Worm (Caenorhabditis elegans): ENCODE measurements around the gene cnc-3.
A peak's percentile ranks its signal among the peaks of the same experiment; 100 is the strongest.

The cnc-3 gene

ce11 chrV:1447724-1448123 lies at the start of gene cnc-3:
Gene cnc-3 (plus strand): TSS chrV:1448004.
- TF ChIP-seq nhr-21 (tag; optimal IDR thresholded peaks at IDR 0.05) (peak; percentile 34), ama-1 (optimal IDR thresholded peaks at IDR 0.05) (peak; percentile 50), R02D3.7 (tag; optimal IDR thresholded peaks at IDR 0.05) (no peak), sma-3 (GFP tag; optimal IDR thresholded peaks at IDR 0.05) (peak; percentile 68), egl-27 (tag; optimal IDR thresholded peaks at IDR 0.05) (no peak), nhr-77 (tag; optimal IDR thresholded peaks at IDR 0.05) (no peak)

DNA sequence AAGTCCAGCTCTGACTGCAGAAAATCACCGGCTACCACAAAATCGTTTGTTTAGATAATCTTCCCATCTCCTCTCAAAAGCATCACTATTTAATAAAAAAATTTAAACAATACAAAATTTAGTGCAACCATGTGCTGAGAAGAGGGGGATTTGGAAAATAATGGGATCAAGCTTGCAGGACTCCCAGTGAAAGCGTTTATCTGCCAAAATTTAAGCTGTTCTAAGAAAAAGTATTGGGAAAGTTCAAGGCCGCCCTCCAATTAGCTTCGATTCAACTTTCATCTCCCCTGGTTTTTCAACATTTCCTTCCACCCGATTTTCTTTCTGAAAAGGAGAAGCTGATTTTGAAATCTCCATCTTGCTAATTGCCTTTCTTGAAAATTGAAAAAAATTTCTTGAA lies 39.7 kb upstream of the cnc-3 start:
- no peak for TF ChIP-seq blmp-1 (tag; optimal IDR thresholded peaks at IDR 0.05; ENCODE audit: insufficient read depth)
- TF ChIP-seq ztf-4 (tag; optimal IDR thresholded peaks at IDR 0.05), result no peak
- TF ChIP-seq unc-39 (tag; optimal IDR thresholded peaks at IDR 0.05), result no peak
- no peak for TF ChIP-seq peb-1 (tag; optimal IDR thresholded peaks at IDR 0.05)
- TF ChIP-seq sma-9 (GFP tag; optimal IDR thresholded peaks at IDR 0.05), result no peak
- no peak for TF ChIP-seq sma-9 (tag; optimal IDR thresholded peaks at IDR 0.05)

- TF ChIP-seq F13H6.1 (tag; optimal IDR thresholded peaks at IDR 0.05) (no peak), crh-2 (tag; optimal IDR thresholded peaks at IDR 0.05) (no peak), nhr-23 (tag; optimal IDR thresholded peaks at IDR 0.05) (no peak), ztf-4 (tag; optimal IDR thresholded peaks at IDR 0.05) (no peak), unc-39 (tag; optimal IDR thresholded peaks at IDR 0.05) (no peak), nhr-25 (tag; optimal IDR thresholded peaks at IDR 0.05) (no peak), zag-1 (tag; optimal IDR thresholded peaks at IDR 0.05) (no peak), nhr-129 (tag; optimal IDR thresholded peaks at IDR 0.05) (no peak), dmd-4 (tag; optimal IDR thresholded peaks at IDR 0.05) (no peak)
Measured at ce11 chrV:1410727-1411126, 37.1 kb upstream of the cnc-3 start.

ce11 chrV:1411459-1411858 lies 36.3 kb upstream of the cnc-3 start, which contains the start of gene snt-5:
Gene snt-5 (minus strand): TSS chrV:1411559.
- no peak for TF ChIP-seq snpc-4 (tag; optimal IDR thresholded peaks at IDR 0.05)
- TF ChIP-seq ceh-16 (tag; optimal IDR thresholded peaks at IDR 0.05), result no peak
- no peak for TF ChIP-seq lin-39 (tag; optimal IDR thresholded peaks at IDR 0.05)
- TF ChIP-seq zag-1 (tag; optimal IDR thresholded peaks at IDR 0.05), result no peak
- no peak for TF ChIP-seq sma-3 (GFP tag; optimal IDR thresholded peaks at IDR 0.05)
- no peak for TF ChIP-seq mbf-1 (tag; optimal IDR thresholded peaks at IDR 0.05)
- no peak for TF ChIP-seq ztf-11 (tag; optimal IDR thresholded peaks at IDR 0.05)
- no peak for TF ChIP-seq unc-62 (GFP tag; optimal IDR thresholded peaks at IDR 0.05)
- TF ChIP-seq F13H6.1 (tag; optimal IDR thresholded peaks at IDR 0.05), result no peak
- no peak for TF ChIP-seq egl-27 (tag; optimal IDR thresholded peaks at IDR 0.05)
- TF ChIP-seq ZK546.5 (tag; optimal IDR thresholded peaks at IDR 0.05), result no peak
- no peak for TF ChIP-seq peb-1 (tag; optimal IDR thresholded peaks at IDR 0.05)
- no peak for TF ChIP-seq lin-11 (tag; optimal IDR thresholded peaks at IDR 0.05)
- TF ChIP-seq gmeb-1 (tag; optimal IDR thresholded peaks at IDR 0.05), result no peak
- no peak for TF ChIP-seq lin-13 (GFP tag; optimal IDR thresholded peaks at IDR 0.05)
- TF ChIP-seq nhr-11 (tag; optimal IDR thresholded peaks at IDR 0.05), result no peak
- no peak for TF ChIP-seq aly-2 (tag; optimal IDR thresholded peaks at IDR 0.05)

ce11 chrV:1414615-1415433 lies 33.0 kb upstream of the cnc-3 start:
- no peak for TF ChIP-seq ztf-11 (tag; optimal IDR thresholded peaks at IDR 0.05)
- no peak for TF ChIP-seq nhr-129 (tag; optimal IDR thresholded peaks at IDR 0.05)
- no peak for TF ChIP-seq dmd-4 (tag; optimal IDR thresholded peaks at IDR 0.05)
- no peak for TF ChIP-seq snpc-4 (tag; optimal IDR thresholded peaks at IDR 0.05)
- TF ChIP-seq alr-1 (tag; optimal IDR thresholded peaks at IDR 0.05), result no peak
- TF ChIP-seq aly-2 (tag; optimal IDR thresholded peaks at IDR 0.05), result no peak
- TF ChIP-seq ama-1 (optimal IDR thresholded peaks at IDR 0.05), result no peak
- peak; percentile 42 for TF ChIP-seq fos-1 (tag; optimal IDR thresholded peaks at IDR 0.05)

DNA sequence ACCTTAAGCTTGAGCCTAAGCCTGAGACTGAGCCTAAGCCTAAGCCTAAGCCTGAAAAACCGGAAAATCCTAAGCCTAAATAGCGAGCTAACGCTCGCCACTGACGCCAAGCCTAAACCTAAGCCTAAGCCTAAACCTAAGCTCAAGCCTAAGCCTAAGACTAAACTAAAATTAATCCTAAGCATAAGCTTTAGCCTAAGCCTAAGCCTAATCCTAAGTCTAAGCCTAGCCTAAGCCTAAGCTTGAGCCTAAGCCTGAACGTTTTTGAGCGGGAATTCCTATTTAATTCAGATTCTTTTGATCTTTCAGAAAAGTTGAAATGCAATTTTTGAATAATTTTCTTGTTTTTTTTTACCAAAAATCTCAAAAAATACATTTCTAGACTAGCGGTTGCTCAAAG lies 31.6 kb upstream of the cnc-3 start:
- TF ChIP-seq fos-1 (tag; optimal IDR thresholded peaks at IDR 0.05) (no peak), unc-55 (GFP tag; optimal IDR thresholded peaks at IDR 0.05) (no peak), elt-3 (tag; optimal IDR thresholded peaks at IDR 0.05) (no peak), dmd-4 (tag; optimal IDR thresholded peaks at IDR 0.05) (no peak), F13H6.1 (tag; optimal IDR thresholded peaks at IDR 0.05) (no peak), nhr-25 (tag; optimal IDR thresholded peaks at IDR 0.05) (no peak), mbf-1 (tag; optimal IDR thresholded peaks at IDR 0.05) (no peak), nhr-237 (tag; optimal IDR thresholded peaks at IDR 0.05) (no peak), skn-1 (tag; optimal IDR thresholded peaks at IDR 0.05) (no peak), mab-5 (tag; optimal IDR thresholded peaks at IDR 0.05) (no peak), zag-1 (tag; optimal IDR thresholded peaks at IDR 0.05) (no peak), nhr-11 (tag; optimal IDR thresholded peaks at IDR 0.05) (no peak), ama-1 (optimal IDR thresholded peaks at IDR 0.05) (no peak), R02D3.7 (tag; optimal IDR thresholded peaks at IDR 0.05) (no peak), ceh-16 (tag; optimal IDR thresholded peaks at IDR 0.05) (no peak), sem-4 (tag; optimal IDR thresholded peaks at IDR 0.05) (no peak)
